Worm (Caenorhabditis elegans) whole organism, midembryonic: ENCODE results near the gene F22F1.3.

Source experiments
- cog-1 ChIP-seq: sonication (generic microtip); optimal IDR thresholded peaks from 2 replicates; lab custom pipeline; 2016; ENCODE audit warnings: missing genetic modification characterization, missing compliant biosample characterization
- flt-1 ChIP-seq: fragments of 200-800 bp; sonication (Bioruptor generic); IDR thresholded peaks from 2 replicates; pipeline ENCODE4 v1.3.6; 2022; ENCODE audit warnings: missing genetic modification characterization, missing compliant biosample characterization
- klf-2 ChIP-seq: fragments of 200-800 bp; sonication (Bioruptor generic); conservative IDR thresholded peaks from 2 replicates; pipeline ENCODE4 v1.3.6; 2022; ENCODE audit warnings: missing genetic modification reagents, missing genetic modification characterization, missing compliant biosample characterization
- ztf-23 ChIP-seq: fragments of 200-800 bp; sonication (Bioruptor generic); IDR thresholded peaks from 2 replicates; pipeline ENCODE4 v1.3.6; 2022; ENCODE audit warnings: missing genetic modification reagents, missing genetic modification characterization, missing compliant biosample characterization

ce11 chrX:8160016-8160415 is 2.9 kb downstream of the F22F1.3 start:
- TF ChIP-seq ztf-23 (GFP tag; lab: Robert Waterston, UW) (no peak), klf-2 (GFP tag; lab: Robert Waterston, UW) (no peak), cog-1 (tag; lab: Kevin White, UChicago) (no peak), flt-1 (GFP tag; lab: Robert Waterston, UW) (0 out of 2 replicates have a peak, but pooled peaks have one; percentile 22)
